Worm (Caenorhabditis elegans): ENCODE data around the gene ZK945.8.
A peak's percentile ranks its signal among the peaks of the same experiment; 100 is the strongest.

The ZK945.8 gene

ce11 chrII:10136771-10137170, 28.3 kb downstream of the ZK945.8 start:
- TF ChIP-seq hmg-1.1 (GFP tag; IDR thresholded peaks at IDR 0.05) = no peak
- TF ChIP-seq spr-3 (GFP tag; optimal IDR thresholded peaks at IDR 0.05) = no peak
- TF ChIP-seq unc-62 (GFP tag; optimal IDR thresholded peaks at IDR 0.05 in 1 of 2) = peak in 1 of 2 experiments; percentile 76
- TF ChIP-seq unc-62 (tag; optimal IDR thresholded peaks at IDR 0.05) = no peak
- TF ChIP-seq aha-1 (tag) = peak; percentile 73

- TF ChIP-seq aly-2 (tag; optimal IDR thresholded peaks at IDR 0.05) (no peak), ceh-82 (tag; optimal IDR thresholded peaks at IDR 0.05) (no peak), unc-62 (GFP tag; optimal IDR thresholded peaks at IDR 0.05 in 1 of 2) (no peak), unc-62 (tag; optimal IDR thresholded peaks at IDR 0.05) (no peak), lim-7 (GFP tag; IDR thresholded peaks at IDR 0.05) (no peak), F49E8.2 (tag; optimal IDR thresholded peaks at IDR 0.05; ENCODE audit: borderline replicate concordance) (no peak), nhr-28 (tag; optimal IDR thresholded peaks at IDR 0.05) (no peak), F44E2.7 (GFP tag; IDR thresholded peaks at IDR 0.05) (no peak), zip-11 (GFP tag; IDR thresholded peaks at IDR 0.05) (no peak), unc-39 (tag; optimal IDR thresholded peaks at IDR 0.05) (no peak), mdl-1 (tag; optimal IDR thresholded peaks at IDR 0.05) (no peak), mdt-29 (GFP tag; IDR thresholded peaks at IDR 0.05) (no peak), ZK546.5 (tag; optimal IDR thresholded peaks at IDR 0.05) (no peak), lir-3 (tag; optimal IDR thresholded peaks at IDR 0.05) (no peak), Y105C5A.15 (GFP tag; IDR thresholded peaks at IDR 0.05) (no peak), ceh-20 (GFP tag; IDR thresholded peaks at IDR 0.05) (no peak), tra-1 (GFP tag; IDR thresholded peaks at IDR 0.05) (no peak), lin-1 (GFP tag; IDR thresholded peaks at IDR 0.05) (no peak)
Observed at ce11 chrII:10137358-10137757, 28.9 kb downstream of the ZK945.8 start, which contains the start of gene phg-1. phg-1 (plus strand) TSS chrII:10137658.

ce11 chrII:10139177-10139640, 30.8 kb downstream of the ZK945.8 start, which contains the start of gene asah-2:
asah-2 (plus strand) TSS chrII:10139590.
- TF ChIP-seq nhr-237 (tag; optimal IDR thresholded peaks at IDR 0.05) (no peak), nhr-28 (tag; optimal IDR thresholded peaks at IDR 0.05) (peak; percentile 41), ces-1 (GFP tag; optimal IDR thresholded peaks at IDR 0.05) (no peak), pqm-1 (tag; optimal IDR thresholded peaks at IDR 0.05) (peak; percentile 77), unc-62 (GFP tag; optimal IDR thresholded peaks at IDR 0.05 in 1 of 2) (no peak), unc-62 (tag; optimal IDR thresholded peaks at IDR 0.05) (no peak), Y5F2A.4 (GFP tag; optimal IDR thresholded peaks at IDR 0.05) (no peak), zag-1 (tag; optimal IDR thresholded peaks at IDR 0.05) (no peak), dmd-8 (GFP tag; IDR thresholded peaks at IDR 0.05) (no peak), mxl-3 (GFP tag; optimal IDR thresholded peaks at IDR 0.05) (peak; percentile 66), dmd-6 (GFP tag; IDR thresholded peaks at IDR 0.05) (peak; percentile 63), php-3 (GFP tag; IDR thresholded peaks at IDR 0.05) (0 out of 2 replicates have a peak, but pooled peaks have one; percentile 24), snpc-4 (tag; optimal IDR thresholded peaks at IDR 0.05) (no peak), ama-1 (optimal IDR thresholded peaks at IDR 0.05) (no peak), ceh-32 (tag; optimal IDR thresholded peaks at IDR 0.05; ENCODE audit: poor library complexity) (no peak), D1046.2 (GFP tag; IDR thresholded peaks at IDR 0.05) (no peak), hlh-11 (tag; optimal IDR thresholded peaks at IDR 0.05) (peak; percentile 8)

- TF ChIP-seq zip-11 (GFP tag; IDR thresholded peaks at IDR 0.05) (no peak), nhr-102 (tag; optimal IDR thresholded peaks at IDR 0.05) (no peak), unc-62 (GFP tag; optimal IDR thresholded peaks at IDR 0.05 in 1 of 2) (peak in 1 of 2 experiments; percentile 70), unc-62 (tag; optimal IDR thresholded peaks at IDR 0.05) (no peak), lir-3 (tag; optimal IDR thresholded peaks at IDR 0.05) (no peak), madf-5 (GFP tag; IDR thresholded peaks at IDR 0.05) (no peak), F37D6.2 (tag; optimal IDR thresholded peaks at IDR 0.05) (no peak)
Observed at ce11 chrII:10144092-10144491, 35.6 kb downstream of the ZK945.8 start, which contains the start of gene F27E5.3. F27E5.3 (minus strand) TSS chrII:10144192.

Data from whole organism, L4 larva.